Fruit fly (Drosophila melanogaster) whole organism: Measurements from ENCODE around the gene CG8927.

ENCODE experiments used
- CG8478 ChIP-seq: fragments of >200 bp; optimal IDR thresholded peaks from 2 replicates; lab custom pipeline; 2018; ENCODE audit warnings: inconsistent platforms
- pan ChIP-seq: fragments of >200 bp; optimal IDR thresholded peaks from 2 replicates; lab custom pipeline; 2017
- psq ChIP-seq: fragments of >200 bp; optimal IDR thresholded peaks from 2 replicates; lab custom pipeline; 2017
- usp ChIP-seq: fragments of >200 bp; optimal IDR thresholded peaks from 2 replicates; lab custom pipeline; 2017; ENCODE audit warnings: missing biosample characterization, missing genetic modification characterization, mixed read lengths

dm6 chr3R:16230080-16230670 lies 49.4 kb downstream of the CG8927 start:
- TF ChIP-seq psq (lab: Kevin White, UChicago) (no peak), pan (no peak), CG8478 (lab: Kevin White, UChicago) (no peak), usp (GFP tag; lab: Kevin White, UChicago) (no peak)
